Fruit fly (Drosophila melanogaster): Measurements from ENCODE around the gene Scsalpha1.

Gene Scsalpha1

DNA sequence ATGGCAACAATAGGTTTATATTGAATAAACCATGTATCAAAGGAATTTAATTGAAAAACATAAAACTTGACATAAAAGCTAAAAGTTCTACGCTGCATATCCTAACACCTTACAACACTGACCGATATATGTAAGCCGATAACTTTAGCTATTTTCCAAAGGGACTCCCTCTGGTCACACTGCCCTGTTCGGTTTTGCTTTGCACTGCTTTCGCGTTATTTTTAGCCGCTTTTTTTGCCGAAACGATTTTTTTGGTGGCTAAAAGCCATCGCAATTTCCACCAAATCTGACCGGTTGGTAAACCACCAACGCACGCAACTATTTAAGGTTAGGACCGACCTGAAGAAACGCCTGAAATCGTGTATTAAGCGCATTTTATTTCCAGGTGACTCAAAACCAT is 2.9 kb upstream of the Scsalpha1 start, which contains the start of the genes CG32263 and PIG-B (continued):
- TF ChIP-seq Med (GFP tag) = peak; percentile 85
- TF ChIP-seq CG31365 (tag; optimal IDR thresholded peaks at IDR 0.05) = peak; percentile 72
- TF ChIP-seq ab (GFP tag; optimal IDR thresholded peaks at IDR 0.05) = no peak
- TF ChIP-seq bbx (GFP tag; IDR thresholded peaks at IDR 0.05; ENCODE audit: partially characterized antibody) = peak; percentile 84
- TF ChIP-seq Dp (GFP tag; optimal IDR thresholded peaks at IDR 0.05) = peak; percentile 47
- TF ChIP-seq ERR (GFP tag; optimal IDR thresholded peaks at IDR 0.05) = no peak
- peak; percentile 21; the same call in 1 of the 2 replicates for TF ChIP-seq inv (GFP tag; IDR thresholded peaks at IDR 0.05; ENCODE audit: partially characterized antibody)
- TF ChIP-seq vvl (GFP tag; IDR thresholded peaks at IDR 0.05) = peak; percentile 20; the same call in 1 of the 2 replicates
- peak; percentile 11 for TF ChIP-seq CG2712 (tag; optimal IDR thresholded peaks at IDR 0.05)
- no peak for TF ChIP-seq maf-S (GFP tag; optimal IDR thresholded peaks at IDR 0.05)
- peak; percentile 32 for TF ChIP-seq CG13624 (GFP tag; optimal IDR thresholded peaks at IDR 0.05)
- no peak for TF ChIP-seq en (GFP tag; optimal IDR thresholded peaks at IDR 0.05)
- no peak for TF ChIP-seq sqz (GFP tag; optimal IDR thresholded peaks at IDR 0.05)
- TF ChIP-seq stwl (tag; optimal IDR thresholded peaks at IDR 0.05) = peak; percentile 100
- TF ChIP-seq E2f2 (GFP tag; IDR thresholded peaks at IDR 0.05) = peak; percentile 52
- no peak for TF ChIP-seq bab2 (GFP tag; optimal IDR thresholded peaks at IDR 0.05)
- TF ChIP-seq CG12071 (GFP tag; optimal IDR thresholded peaks at IDR 0.05) = no peak
- TF ChIP-seq Dref (GFP tag; IDR thresholded peaks at IDR 0.05) = peak; percentile 81
- TF ChIP-seq gfzf (GFP tag; optimal IDR thresholded peaks at IDR 0.05) = peak; percentile 83
- peak; percentile 51; the same call in 1 of the 3 replicates for TF ChIP-seq row (GFP tag; IDR thresholded peaks at IDR 0.05)
- TF ChIP-seq hkb (optimal IDR thresholded peaks at IDR 0.05) = peak; percentile 43
- no peak for TF ChIP-seq hkb (GFP tag; IDR thresholded peaks at IDR 0.05)
- TF ChIP-seq CG4282 (GFP tag; optimal IDR thresholded peaks at IDR 0.05) = peak; percentile 4
- 0 out of 3 replicates have a peak, but pooled peaks have one; percentile 40 for TF ChIP-seq mld (GFP tag; IDR thresholded peaks at IDR 0.05; ENCODE audit: partially characterized antibody)
- TF ChIP-seq YL-1 (GFP tag; optimal IDR thresholded peaks at IDR 0.05) = peak; percentile 65
- TF ChIP-seq psq (GFP tag; optimal IDR thresholded peaks at IDR 0.05) = peak; percentile 85
- peak; percentile 70 for TF ChIP-seq amos (GFP tag; IDR thresholded peaks at IDR 0.05; ENCODE audit: partially characterized antibody)
- no peak for TF ChIP-seq disco-r (GFP tag; optimal IDR thresholded peaks at IDR 0.05)
- TF ChIP-seq sna (GFP tag; IDR thresholded peaks at IDR 0.05; ENCODE audit: partially characterized antibody) = peak; percentile 76
- 0 out of 2 replicates have a peak, but pooled peaks have one; percentile 10 for TF ChIP-seq sob (GFP tag; IDR thresholded peaks at IDR 0.05)
- peak; percentile 1 for TF ChIP-seq Sry-β (GFP tag; optimal IDR thresholded peaks at IDR 0.05)
- peak; percentile 41 for TF ChIP-seq HmgZ (tag; optimal IDR thresholded peaks at IDR 0.05)
- peak; percentile 73 for TF ChIP-seq CG18011 (GFP tag; optimal IDR thresholded peaks at IDR 0.05)
- peak; percentile 79 for TF ChIP-seq Bgb (GFP tag; IDR thresholded peaks at IDR 0.05; ENCODE audit: partially characterized antibody)
- TF ChIP-seq odd (GFP tag; optimal IDR thresholded peaks at IDR 0.05) = no peak
- TF ChIP-seq Rfx (GFP tag; IDR thresholded peaks at IDR 0.05) = peak; percentile 39
- TF ChIP-seq CG12659 (GFP tag; optimal IDR thresholded peaks at IDR 0.05) = peak; percentile 49
- TF ChIP-seq ro (GFP tag; IDR thresholded peaks at IDR 0.05) = no peak
- peak; percentile 24 for TF ChIP-seq grau (tag; optimal IDR thresholded peaks at IDR 0.05)
- peak; percentile 66 for TF ChIP-seq HLH4C (GFP tag; IDR thresholded peaks at IDR 0.05; ENCODE audit: partially characterized antibody)
- TF ChIP-seq vnd (GFP tag; IDR thresholded peaks at IDR 0.05; ENCODE audit: partially characterized antibody) = peak; percentile 46; the same call in 1 of the 3 replicates
- TF ChIP-seq pan (optimal IDR thresholded peaks at IDR 0.05) = no peak
- TF ChIP-seq pan (GFP tag; optimal IDR thresholded peaks at IDR 0.05 in 1 of 2, IDR thresholded peaks at IDR 0.05 in 1 of 2) = no peak
- peak; percentile 9 for TF ChIP-seq CG17186 (GFP tag; optimal IDR thresholded peaks at IDR 0.05)
- peak; percentile 78 for TF ChIP-seq pzg (GFP tag; optimal IDR thresholded peaks at IDR 0.05)
- TF ChIP-seq MBD-R2 (GFP tag; IDR thresholded peaks at IDR 0.05) = peak; percentile 81
- TF ChIP-seq Scr (GFP tag; IDR thresholded peaks at IDR 0.05; ENCODE audit: partially characterized antibody) = peak; percentile 65
- peak; percentile 33 for TF ChIP-seq phol (tag; optimal IDR thresholded peaks at IDR 0.05)
- peak; percentile 38 for TF ChIP-seq trem (tag; optimal IDR thresholded peaks at IDR 0.05)
- peak; percentile 39 for TF ChIP-seq CG9932 (GFP tag; IDR thresholded peaks at IDR 0.05)

Data from whole organism, embryonic.